Worm (Caenorhabditis elegans): Measurements from ENCODE around the gene F55G7.1.

DNA sequence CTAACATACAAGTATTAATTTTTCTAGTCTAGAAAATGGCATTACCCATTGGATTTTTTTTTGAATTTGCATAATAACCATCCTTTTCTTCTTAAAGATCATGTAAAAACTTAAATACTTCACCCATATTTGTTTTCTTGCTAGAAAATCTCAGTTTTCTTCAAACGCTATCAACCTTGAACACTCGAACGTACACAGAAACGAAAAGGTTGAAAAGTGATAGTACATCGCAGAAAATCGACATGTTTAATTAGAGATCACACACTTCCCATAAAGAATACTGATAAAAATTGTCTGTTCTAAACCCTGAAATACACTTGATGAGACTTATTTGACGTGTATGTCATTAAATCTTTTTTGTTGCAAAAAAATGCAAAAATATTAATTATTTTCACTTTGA is 3.4 kb downstream of the F55G7.1 start, which contains the start of gene F55G7.4:
- TF ChIP-seq skn-1 (tag; optimal IDR thresholded peaks at IDR 0.05) (no peak), hmg-1.1 (GFP tag; IDR thresholded peaks at IDR 0.05) (no peak), mes-2 (tag; optimal IDR thresholded peaks at IDR 0.05; ENCODE audit: poor library complexity, severe bottlenecking) (no peak), unc-62 (GFP tag; optimal IDR thresholded peaks at IDR 0.05 in 1 of 2) (no peak), unc-62 (tag; optimal IDR thresholded peaks at IDR 0.05) (no peak), lin-15B (tag; optimal IDR thresholded peaks at IDR 0.05) (no peak), Y5F2A.4 (GFP tag; optimal IDR thresholded peaks at IDR 0.05) (no peak), fkh-10 (GFP tag; optimal IDR thresholded peaks at IDR 0.05) (no peak), unc-39 (tag; optimal IDR thresholded peaks at IDR 0.05) (no peak)
